Worm (Caenorhabditis elegans) whole organism, midembryonic: Measurements from ENCODE around the gene atgl-1.

ENCODE experiments used
- T22C8.4 ChIP-seq: fragments of 200-800 bp; sonication (Bioruptor generic); IDR thresholded peaks from 2 replicates; pipeline ENCODE4 v1.3.6; 2022; ENCODE audit warnings: missing genetic modification characterization, missing compliant biosample characterization
- cog-1 ChIP-seq: sonication (generic microtip); optimal IDR thresholded peaks from 2 replicates; lab custom pipeline; 2016; ENCODE audit warnings: missing genetic modification characterization, missing compliant biosample characterization
- flt-1 ChIP-seq: fragments of 200-800 bp; sonication (Bioruptor generic); IDR thresholded peaks from 2 replicates; pipeline ENCODE4 v1.3.6; 2022; ENCODE audit warnings: missing genetic modification characterization, missing compliant biosample characterization
- klf-2 ChIP-seq: fragments of 200-800 bp; sonication (Bioruptor generic); conservative IDR thresholded peaks from 2 replicates; pipeline ENCODE4 v1.3.6; 2022; ENCODE audit warnings: missing genetic modification reagents, missing genetic modification characterization, missing compliant biosample characterization
- med-1 ChIP-seq: sonication (generic microtip); optimal IDR thresholded peaks from 2 replicates; lab custom pipeline; 2017; ENCODE audit warnings: missing genetic modification characterization, mild to moderate bottlenecking, missing compliant biosample characterization, antibody characterized with exemption, missing genetic modification reagents; ENCODE audit not compliant: insufficient read depth
- ref-1 ChIP-seq: fragments of 200-800 bp; sonication (Bioruptor generic); conservative IDR thresholded peaks from 2 replicates; pipeline ENCODE4 v1.3.6; 2022; ENCODE audit warnings: missing genetic modification reagents, missing genetic modification characterization, missing compliant biosample characterization
- tab-1 ChIP-seq: fragments of 200-800 bp; sonication (Bioruptor generic); IDR thresholded peaks from 2 replicates; pipeline ENCODE4 v1.3.6; 2022; ENCODE audit warnings: missing genetic modification characterization, missing compliant biosample characterization
- ztf-29 ChIP-seq: fragments of 200-800 bp; sonication (Bioruptor generic); IDR thresholded peaks from 2 replicates; pipeline ENCODE4 v1.3.6; 2022; ENCODE audit warnings: missing genetic modification reagents, missing genetic modification characterization, missing compliant biosample characterization

- TF ChIP-seq flt-1 (GFP tag; lab: Robert Waterston, UW) (no peak), cog-1 (tag; lab: Kevin White, UChicago) (no peak), med-1 (GFP tag; lab: Kevin White, UChicago) (no peak), ref-1 (GFP tag; lab: Robert Waterston, UW) (no peak), T22C8.4 (GFP tag; lab: Robert Waterston, UW) (no peak), klf-2 (GFP tag; lab: Robert Waterston, UW) (no peak), ztf-29 (no peak), tab-1 (no peak)
Measured at ce11 chrIII:6439854-6440253, 20.6 kb upstream of the atgl-1 start.
